Worm (Caenorhabditis elegans): ENCODE data around the gene dlat-1.

DNA sequence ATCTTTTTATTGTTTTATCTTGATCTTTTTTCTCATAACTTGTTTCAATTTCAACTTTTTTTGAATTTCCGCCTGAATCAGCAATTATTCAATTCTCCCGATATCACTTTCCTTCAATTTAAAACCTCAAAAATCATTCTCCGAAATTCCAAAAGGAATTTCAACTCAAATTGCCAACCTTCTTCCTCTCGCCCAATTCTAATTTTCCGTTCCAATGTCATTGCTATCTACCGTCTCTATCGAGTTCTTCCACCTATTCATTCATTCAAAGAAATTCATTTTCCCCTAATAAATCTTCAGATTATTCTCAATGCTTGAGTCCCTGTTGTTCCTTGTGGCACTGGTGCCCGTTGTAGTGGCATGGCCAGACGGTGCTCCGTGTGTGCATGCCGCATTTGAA is 6.2 kb downstream of the dlat-1 start, which contains the start of gene F23B12.4:
- TF ChIP-seq C17E4.6 (GFP tag; IDR thresholded peaks at IDR 0.05): no peak
- no peak for TF ChIP-seq ama-1 (optimal IDR thresholded peaks at IDR 0.05)
- TF ChIP-seq ama-1 (GFP tag; optimal IDR thresholded peaks at IDR 0.05): no peak
- no peak for TF ChIP-seq zim-3 (tag; optimal IDR thresholded peaks at IDR 0.05)
- no peak for TF ChIP-seq rcor-1 (GFP tag; IDR thresholded peaks at IDR 0.05)
- TF ChIP-seq mel-28 (tag; optimal IDR thresholded peaks at IDR 0.05; ENCODE audit: borderline replicate concordance): no peak
- TF ChIP-seq ceh-79 (tag; optimal IDR thresholded peaks at IDR 0.05): no peak
- no peak for TF ChIP-seq unc-62 (GFP tag; optimal IDR thresholded peaks at IDR 0.05)
- no peak for TF ChIP-seq xnd-1 (tag; optimal IDR thresholded peaks at IDR 0.05)
- TF ChIP-seq snpc-3.4 (tag; optimal IDR thresholded peaks at IDR 0.05): no peak
